Fruit fly (Drosophila melanogaster) S2 (cell line): ENCODE measurements around the gene meso18E.

Experiments
- CG8478 ChIP-seq: fragments of >200 bp; optimal IDR thresholded peaks from 2 replicates; lab custom pipeline; 2018
- CTCF ChIP-seq, 2 experiments: fragments of >200 bp; optimal IDR thresholded peaks; 2 replicates each; lab custom pipeline; 2018

DNA sequence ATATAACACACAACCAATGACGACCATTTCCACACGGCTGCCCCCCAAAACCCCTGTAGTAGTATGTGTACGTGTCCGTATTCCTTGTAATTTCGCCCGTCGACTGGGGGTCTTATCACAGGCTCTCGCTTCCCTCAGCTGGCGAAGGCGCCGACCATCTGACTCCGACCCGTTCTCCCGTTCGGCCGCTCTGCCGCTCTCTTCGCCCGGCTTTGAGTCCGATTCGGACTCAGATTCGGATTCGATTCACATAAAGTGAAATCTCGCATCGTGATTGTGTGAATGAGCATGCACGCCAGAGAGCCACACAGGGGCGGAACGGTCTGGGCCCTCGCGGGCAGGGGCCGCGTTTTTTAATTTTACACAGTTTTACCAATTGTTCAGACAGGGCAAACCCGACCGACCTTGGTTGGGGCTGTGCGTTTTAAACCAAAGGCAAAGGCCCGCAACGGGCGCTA, 47.1 kb downstream of the meso18E start:
- TF ChIP-seq CTCF (optimal IDR thresholded peaks at IDR 0.05; lab: Kevin White, UChicago) (no peak), CG8478 (lab: Kevin White, UChicago) (no peak)
